Fruit fly (Drosophila melanogaster): ENCODE data around the gene mrn.

Gene mrn

dm6 chr3L:15625676-15626414, 45.5 kb upstream of the mrn start (continued):
- TF ChIP-seq ATbp (GFP tag; optimal IDR thresholded peaks at IDR 0.05) (peak; percentile 92), croc (GFP tag; conservative IDR thresholded peaks at IDR 0.05) (peak; percentile 84), zfh2 (GFP tag; optimal IDR thresholded peaks at IDR 0.05) (peak; percentile 15), CG2678 (tag; optimal IDR thresholded peaks at IDR 0.05) (peak; percentile 97), Eip74EF (GFP tag; optimal IDR thresholded peaks at IDR 0.05) (peak in 1 of 2 experiments; percentile 95), corto (GFP tag; optimal IDR thresholded peaks at IDR 0.05) (peak; percentile 62), Mes4 (GFP tag; optimal IDR thresholded peaks at IDR 0.05) (no peak), CG2889 (GFP tag; IDR thresholded peaks at IDR 0.05) (peak; percentile 59), az2 (GFP tag; optimal IDR thresholded peaks at IDR 0.05) (peak; percentile 89), CG9215 (GFP tag; IDR thresholded peaks at IDR 0.05) (peak; percentile 87), CG14441 (GFP tag; IDR thresholded peaks at IDR 0.05) (peak; percentile 86), B-H1 (GFP tag; IDR thresholded peaks at IDR 0.05) (peak; percentile 82), CG18619 (GFP tag; optimal IDR thresholded peaks at IDR 0.05) (peak; percentile 87), CG15601 (tag; optimal IDR thresholded peaks at IDR 0.05) (peak; percentile 91), klu (GFP tag; IDR thresholded peaks at IDR 0.05) (no peak; the same call in 1 of the 2 replicates), psq (GFP tag; optimal IDR thresholded peaks at IDR 0.05) (peak; percentile 59), danr (GFP tag; IDR thresholded peaks at IDR 0.05) (peak; percentile 52; the same call in 1 of the 2 replicates), wor (GFP tag; IDR thresholded peaks at IDR 0.05) (peak; percentile 91), lbe (GFP tag; optimal IDR thresholded peaks at IDR 0.05) (no peak), Abd-B (GFP tag; optimal IDR thresholded peaks at IDR 0.05) (peak; percentile 95), CG10543 (GFP tag; optimal IDR thresholded peaks at IDR 0.05) (peak; percentile 57), CG1602 (GFP tag; optimal IDR thresholded peaks at IDR 0.05) (peak; percentile 88), Bdp1 (GFP tag; optimal IDR thresholded peaks at IDR 0.05) (no peak), CG11085 (GFP tag; IDR thresholded peaks at IDR 0.05) (peak; percentile 55; the same call in 1 of the 2 replicates), CG1233 (GFP tag; optimal IDR thresholded peaks at IDR 0.05) (peak; percentile 87), CG13424 (tag; optimal IDR thresholded peaks at IDR 0.05) (peak; percentile 94), Hmx (GFP tag; optimal IDR thresholded peaks at IDR 0.05) (peak; percentile 44), jumu (GFP tag; optimal IDR thresholded peaks at IDR 0.05) (peak; percentile 33), jing (GFP tag; optimal IDR thresholded peaks at IDR 0.05) (peak; percentile 74), sug (tag; optimal IDR thresholded peaks at IDR 0.05) (peak; percentile 72), grau (tag; optimal IDR thresholded peaks at IDR 0.05) (peak; percentile 94), CG7786 (GFP tag; optimal IDR thresholded peaks at IDR 0.05) (peak; percentile 34), CG17385 (GFP tag; optimal IDR thresholded peaks at IDR 0.05) (peak; percentile 86), CG11504 (tag; optimal IDR thresholded peaks at IDR 0.05) (peak; percentile 96), Nf-YB (GFP tag; optimal IDR thresholded peaks at IDR 0.05) (peak; percentile 80), odd (GFP tag; optimal IDR thresholded peaks at IDR 0.05) (peak; percentile 84), CG7987 (GFP tag; optimal IDR thresholded peaks at IDR 0.05) (peak; percentile 81), CG12155 (GFP tag; optimal IDR thresholded peaks at IDR 0.05) (peak; percentile 75), H15 (GFP tag; IDR thresholded peaks at IDR 0.05) (peak; percentile 76), CG8924 (tag; optimal IDR thresholded peaks at IDR 0.05) (peak; percentile 95), CG42726 (GFP tag; IDR thresholded peaks at IDR 0.05; ENCODE audit: partially characterized antibody) (no peak), CG9727 (GFP tag; optimal IDR thresholded peaks at IDR 0.05) (peak; percentile 92), Usf (GFP tag; optimal IDR thresholded peaks at IDR 0.05) (peak; percentile 74), CG2129 (GFP tag; IDR thresholded peaks at IDR 0.05; ENCODE audit: partially characterized antibody) (no peak), Ssrp (tag; optimal IDR thresholded peaks at IDR 0.05) (peak; percentile 95), crc (GFP tag; optimal IDR thresholded peaks at IDR 0.05) (no peak), ken (GFP tag; IDR thresholded peaks at IDR 0.05) (peak; percentile 63; the same call in 2 of the 3 replicates), trh (GFP tag; optimal IDR thresholded peaks at IDR 0.05) (peak; percentile 59), CG10274 (GFP tag; optimal IDR thresholded peaks at IDR 0.05) (peak; percentile 59)

Measured in whole organism, embryonic.